Worm (Caenorhabditis elegans) whole organism, L4/young adult: Measurements from ENCODE around the gene dlc-3.
"Not testable (repeated sequence)": the region's sequence is repeated elsewhere in the genome, so short reads cannot be mapped to it uniquely, and the experiment has no call there.

ENCODE experiments used
- W03F9.2 ChIP-seq: fragments of 150-350 bp; optimal IDR thresholded peaks from 2 replicates; lab custom pipeline; 2014; ENCODE audit warnings: missing biosample characterization, missing genetic modification characterization
- dao-5 ChIP-seq: sonication (generic microtip); optimal IDR thresholded peaks from 2 replicates; lab custom pipeline; 2016; ENCODE audit warnings: missing genotype, missing genetic modification characterization, moderate library complexity, missing compliant biosample characterization
- him-1 ChIP-seq: sonication (generic microtip); optimal IDR thresholded peaks from 2 replicates; lab custom pipeline; 2016; ENCODE audit warnings: missing genotype, missing genetic modification reagents, missing genetic modification characterization, missing compliant biosample characterization

dlc-3 gene

ce11 chrIV:16480888-16481287 lies 48.9 kb downstream of the dlc-3 start, which contains the start of gene Y51H4A.938:
TSS of gene Y51H4A.938 (plus strand) at chrIV:16481188.
- not testable (repeated sequence) for TF ChIP-seq W03F9.2, dao-5, him-1 (tag; lab: Kevin White, UChicago)

- TF ChIP-seq him-1 (tag; lab: Kevin White, UChicago) = no peak
- no peak for TF ChIP-seq dao-5 (tag; lab: Kevin White, UChicago)
- no peak for TF ChIP-seq W03F9.2 (tag; lab: Kevin White, UChicago)
Measured at ce11 chrIV:16482790-16483189, 50.8 kb downstream of the dlc-3 start.

- TF ChIP-seq him-1 (tag; lab: Kevin White, UChicago) = no peak
- TF ChIP-seq W03F9.2 (tag; lab: Kevin White, UChicago) = no peak
- TF ChIP-seq dao-5 (tag; lab: Kevin White, UChicago) = no peak
Measured at ce11 chrIV:16483273-16484204, 51.5 kb downstream of the dlc-3 start.
